Worm (Caenorhabditis elegans) whole organism, L4 larva: ENCODE results near the gene nhr-93.

Experiments
- D1046.2 ChIP-seq: fragments of 200-800 bp; sonication (Bioruptor generic); IDR thresholded peaks from 2 replicates; pipeline ENCODE4 v1.3.6; 2022; ENCODE audit warnings: missing genetic modification characterization, missing compliant biosample characterization
- F26F4.8 ChIP-seq: fragments of 200-800 bp; sonication (Bioruptor generic); conservative IDR thresholded peaks from 2 replicates; pipeline ENCODE4 v1.3.6; 2022; ENCODE audit warnings: missing genetic modification characterization, missing compliant biosample characterization
- F37D6.2 ChIP-seq: sonication (generic microtip); optimal IDR thresholded peaks from 2 replicates; lab custom pipeline; 2016; ENCODE audit warnings: mild to moderate bottlenecking, missing genetic modification characterization, missing compliant biosample characterization
- T26A8.4 ChIP-seq: fragments of 200-800 bp; sonication (Bioruptor generic); IDR thresholded peaks from 2 replicates; pipeline ENCODE4 v1.3.6; 2022; ENCODE audit warnings: missing genetic modification characterization, missing compliant biosample characterization
- aly-2 ChIP-seq: sonication (generic microtip); optimal IDR thresholded peaks from 2 replicates; lab custom pipeline; 2018; ENCODE audit warnings: missing biosample characterization, missing genetic modification characterization
- arid-1 ChIP-seq: fragments of 200-800 bp; sonication (Bioruptor generic); conservative IDR thresholded peaks from 2 replicates; pipeline ENCODE4 v1.3.6; 2022; ENCODE audit warnings: missing genetic modification reagents, missing genetic modification characterization, missing compliant biosample characterization
- ceh-62 ChIP-seq: sonication (generic microtip); optimal IDR thresholded peaks from 2 replicates; lab custom pipeline; 2017; ENCODE audit warnings: missing biosample characterization, missing genetic modification characterization
- daf-8 ChIP-seq: fragments of 200-800 bp; sonication (Bioruptor generic); IDR thresholded peaks from 2 replicates; pipeline ENCODE4 v1.3.6; 2022; ENCODE audit warnings: missing genetic modification characterization, missing compliant biosample characterization
- duxl-1 ChIP-seq: sonication (generic microtip); optimal IDR thresholded peaks from 2 replicates; lab custom pipeline; 2016; ENCODE audit warnings: mild to moderate bottlenecking, missing genetic modification characterization, moderate library complexity, missing compliant biosample characterization; ENCODE audit not compliant: poor library complexity
- egl-27 ChIP-seq: sonication (generic microtip); optimal IDR thresholded peaks from 3 replicates; lab custom pipeline; 2017; ENCODE audit warnings: missing biosample characterization, missing genetic modification reagents, missing genetic modification characterization
- egl-43 ChIP-seq: fragments of 200-800 bp; sonication (Bioruptor generic); IDR thresholded peaks from 2 replicates; pipeline ENCODE4 v1.3.6; 2022; ENCODE audit warnings: missing genetic modification reagents, missing genetic modification characterization, missing compliant biosample characterization
- fkh-10 ChIP-seq: fragments of 150-350 bp; optimal IDR thresholded peaks from 2 replicates; lab custom pipeline; 2014; ENCODE audit warnings: missing biosample characterization, missing genetic modification reagents, missing genetic modification characterization
- hif-1 ChIP-seq, 2 experiments: sonication (generic microtip); optimal IDR thresholded peaks; 2 replicates each; lab custom pipeline; 2016 to 2017; ENCODE audit warnings: missing compliant biosample characterization in 2 of 2, missing genetic modification characterization in 2 of 2, missing genetic modification reagents in 2 of 2, missing genotype in 2 of 2, mild to moderate bottlenecking in 1 of 2
- hlh-30 ChIP-seq: sonication (generic microtip); optimal IDR thresholded peaks from 2 replicates; lab custom pipeline; 2017; ENCODE audit warnings: antibody characterized with exemption, mild to moderate bottlenecking, missing genetic modification characterization, missing compliant biosample characterization; ENCODE audit not compliant: insufficient read depth
- jun-1 ChIP-seq: fragments of 150-350 bp; optimal IDR thresholded peaks from 2 replicates; lab custom pipeline; 2014; ENCODE audit warnings: missing biosample characterization, missing genetic modification reagents, missing genetic modification characterization
- lin-15B ChIP-seq: fragments of 150-350 bp; sonication (generic microtip); optimal IDR thresholded peaks from 3 replicates; lab custom pipeline; 2014; ENCODE audit warnings: missing biosample characterization, missing genetic modification characterization
- lin-29 ChIP-seq: fragments of 200-800 bp; sonication (Bioruptor generic); IDR thresholded peaks from 2 replicates; pipeline ENCODE4 v1.3.6; 2022; ENCODE audit warnings: missing genetic modification reagents, missing genetic modification characterization, missing compliant biosample characterization
- lsy-2 ChIP-seq, 2 experiments: fragments of 150-350 bp in 1 of 2; sonication (generic microtip) in 1 of 2; optimal IDR thresholded peaks; 2 replicates each; lab custom pipeline; 2014 to 2017; ENCODE audit warnings: missing biosample characterization in 2 of 2, missing genetic modification characterization in 2 of 2
- mes-2 ChIP-seq: sonication (generic microtip); optimal IDR thresholded peaks from 2 replicates; lab custom pipeline; 2016; ENCODE audit warnings: missing genotype, mild to moderate bottlenecking, missing genetic modification characterization, missing compliant biosample characterization; ENCODE audit not compliant: poor library complexity, severe bottlenecking
- mxl-3 ChIP-seq: fragments of 200-800 bp; sonication (Bioruptor generic); optimal IDR thresholded peaks from 2 replicates; lab custom pipeline; 2018; ENCODE audit warnings: mild to moderate bottlenecking, missing genetic modification characterization, missing compliant biosample characterization
- nhr-237 ChIP-seq: sonication (generic microtip); optimal IDR thresholded peaks from 2 replicates; lab custom pipeline; 2017; ENCODE audit warnings: missing biosample characterization, missing genetic modification characterization
- nhr-28 ChIP-seq: fragments of 150-350 bp; optimal IDR thresholded peaks from 2 replicates; lab custom pipeline; 2014; ENCODE audit warnings: missing biosample characterization, missing genetic modification characterization
- nhr-41 ChIP-seq: fragments of 200-800 bp; sonication (Bioruptor generic); IDR thresholded peaks from 2 replicates; pipeline ENCODE4 v1.3.6; 2022; ENCODE audit warnings: missing genetic modification reagents, missing genetic modification characterization, missing compliant biosample characterization
- nhr-48 ChIP-seq: sonication (generic microtip); optimal IDR thresholded peaks from 2 replicates; lab custom pipeline; 2016; ENCODE audit warnings: mild to moderate bottlenecking, missing genetic modification characterization, missing compliant biosample characterization
- nhr-6 ChIP-seq: fragments of 150-350 bp; optimal IDR thresholded peaks from 2 replicates; lab custom pipeline; 2014; ENCODE audit warnings: missing biosample characterization, missing genetic modification characterization
- nhr-76 ChIP-seq: fragments of 150-350 bp; optimal IDR thresholded peaks from 2 replicates; lab custom pipeline; 2014; ENCODE audit warnings: missing biosample characterization, missing genetic modification characterization
- nhr-77 ChIP-seq: fragments of 150-350 bp; optimal IDR thresholded peaks from 2 replicates; lab custom pipeline; 2014; ENCODE audit warnings: missing biosample characterization, missing genetic modification characterization
- pha-4 ChIP-seq, 2 experiments: fragments of 150-350 bp in 1 of 2; fragments of 200-800 bp in 1 of 2; sonication (Bioruptor generic) in 1 of 2; IDR thresholded peaks in 1 of 2; optimal IDR thresholded peaks in 1 of 2; 2 replicates each; pipeline versions ENCODE4 v1.3.6 to Lab custom; 2014 to 2022; ENCODE audit warnings: missing genetic modification characterization in 2 of 2, missing genetic modification reagents in 2 of 2, missing biosample characterization in 1 of 2, missing compliant biosample characterization in 1 of 2
- php-3 ChIP-seq: fragments of 200-800 bp; sonication (Bioruptor generic); IDR thresholded peaks from 2 replicates; pipeline ENCODE4 v1.3.6; 2022; ENCODE audit warnings: missing genetic modification reagents, missing genetic modification characterization, missing compliant biosample characterization
- pqm-1 ChIP-seq: sonication (generic microtip); optimal IDR thresholded peaks from 2 replicates; lab custom pipeline; 2017; ENCODE audit warnings: missing biosample characterization, missing genetic modification characterization
- set-16 ChIP-seq: fragments of 200-800 bp; sonication (Bioruptor generic); IDR thresholded peaks from 2 replicates; pipeline ENCODE4 v1.3.6; 2022; ENCODE audit warnings: missing genetic modification reagents, missing genetic modification characterization, missing compliant biosample characterization
- unc-62 ChIP-seq, 3 experiments: fragments of 150-350 bp in 1 of 3; sonication (generic microtip); optimal IDR thresholded peaks in 2 of 3; peaks in 1 of 3; 1 replicate in 1 of 3; 2 replicates in 2 of 3; lab custom pipeline; 2014 to 2017; ENCODE audit warnings: missing biosample characterization in 3 of 3, missing genetic modification characterization in 3 of 3, missing genetic modification reagents in 3 of 3, missing genotype in 1 of 3
- vab-7 ChIP-seq: fragments of 200-800 bp; sonication (Bioruptor generic); IDR thresholded peaks from 2 replicates; pipeline ENCODE4 v1.3.6; 2022; ENCODE audit warnings: missing genetic modification reagents, missing genetic modification characterization, missing compliant biosample characterization

nhr-93 gene

ce11 chrV:3555986-3556385 is 17.8 kb upstream of the nhr-93 start, which contains the start of gene grl-30:
TSS of gene grl-30 (plus strand) at chrV:3556286.
- no peak for TF ChIP-seq egl-27 (tag; lab: Kevin White, UChicago)
- TF ChIP-seq pqm-1 (tag; lab: Kevin White, UChicago), result no peak
- no peak for TF ChIP-seq nhr-76 (tag; lab: Kevin White, UChicago)
- no peak for TF ChIP-seq nhr-6 (tag; lab: Kevin White, UChicago)
- TF ChIP-seq F26F4.8 (GFP tag; lab: Robert Waterston, UW), result no peak
- TF ChIP-seq nhr-237 (tag; lab: Kevin White, UChicago), result no peak
- no peak for TF ChIP-seq nhr-41 (GFP tag; lab: Robert Waterston, UW)
- no peak for TF ChIP-seq arid-1
- TF ChIP-seq hif-1 (tag; optimal IDR thresholded peaks at IDR 0.05; lab: Kevin White, UChicago), result no peak
- no peak for TF ChIP-seq ceh-62
- TF ChIP-seq jun-1 (tag; lab: Kevin White, UChicago), result no peak
- TF ChIP-seq nhr-77 (tag; lab: Kevin White, UChicago), result no peak
- TF ChIP-seq pha-4 (GFP tag; IDR thresholded peaks at IDR 0.05; lab: Robert Waterston, UW), result no peak
- TF ChIP-seq pha-4 (tag; optimal IDR thresholded peaks at IDR 0.05; lab: Kevin White, UChicago), result no peak
- no peak for TF ChIP-seq mes-2 (tag; lab: Kevin White, UChicago)
- TF ChIP-seq nhr-48, result no peak
- no peak for TF ChIP-seq lsy-2 (tag; optimal IDR thresholded peaks at IDR 0.05; lab: Kevin White, UChicago)
- TF ChIP-seq T26A8.4 (GFP tag; lab: Robert Waterston, UW), result no peak
- no peak for TF ChIP-seq D1046.2 (GFP tag; lab: Robert Waterston, UW)

- TF ChIP-seq mxl-3 (GFP tag; lab: Kevin White, UChicago), result no peak
- TF ChIP-seq duxl-1 (tag; lab: Kevin White, UChicago), result no peak
- TF ChIP-seq daf-8 (GFP tag; lab: Robert Waterston, UW), result no peak
- no peak for TF ChIP-seq nhr-76 (tag; lab: Kevin White, UChicago)
- peak; percentile 70 for TF ChIP-seq egl-43 (GFP tag; lab: Robert Waterston, UW)
- TF ChIP-seq nhr-41 (GFP tag; lab: Robert Waterston, UW), result no peak
- TF ChIP-seq fkh-10 (GFP tag; lab: Kevin White, UChicago), result no peak
- TF ChIP-seq mes-2 (tag; lab: Kevin White, UChicago), result no peak
- TF ChIP-seq vab-7 (GFP tag; lab: Robert Waterston, UW), result no peak
- no peak for TF ChIP-seq F37D6.2
- TF ChIP-seq set-16 (GFP tag; lab: Robert Waterston, UW), result peak; percentile 88; the same call in 1 of the 2 replicates
- no peak for TF ChIP-seq lin-29 (GFP tag; lab: Robert Waterston, UW)
Measured at ce11 chrV:3554869-3555268, 16.7 kb upstream of the nhr-93 start, which contains the start of gene grl-29. TSS of gene grl-29 (minus strand) at chrV:3555236.

- peak in 1 of 2 experiments; percentile 69 for TF ChIP-seq unc-62 (GFP tag; optimal IDR thresholded peaks at IDR 0.05 in 1 of 2; lab: Kevin White, UChicago)
- TF ChIP-seq unc-62 (tag; optimal IDR thresholded peaks at IDR 0.05; lab: Kevin White, UChicago), result no peak
- TF ChIP-seq pqm-1 (tag; lab: Kevin White, UChicago), result peak; percentile 16
- no peak for TF ChIP-seq nhr-76 (tag; lab: Kevin White, UChicago)
- TF ChIP-seq lin-15B (tag; lab: Kevin White, UChicago), result no peak
- no peak for TF ChIP-seq arid-1
- peak; percentile 79 for TF ChIP-seq nhr-28 (tag; lab: Kevin White, UChicago)
- TF ChIP-seq hlh-30 (tag; lab: Kevin White, UChicago), result no peak
- TF ChIP-seq php-3, result 0 out of 2 replicates have a peak, but pooled peaks have one; percentile 45
- no peak for TF ChIP-seq aly-2 (tag; lab: Kevin White, UChicago)
Measured at ce11 chrV:3552740-3553469, 14.7 kb upstream of the nhr-93 start, which contains the start of gene T24A6.20. TSS of gene T24A6.20 (plus strand) at chrV:3553134.
